Fruit fly (Drosophila melanogaster) Kc167 (cell line): ENCODE results near the gene CG42676.

Experiments
- Myc ChIP-seq: fragments of >200 bp; optimal IDR thresholded peaks from 2 replicates; lab custom pipeline; 2017; ENCODE audit warnings: missing external identifiers
- Sin3A ChIP-seq: fragments of >200 bp; optimal IDR thresholded peaks from 2 replicates; lab custom pipeline; 2018; ENCODE audit warnings: missing external identifiers
- h ChIP-seq: fragments of >200 bp; optimal IDR thresholded peaks from 3 replicates; lab custom pipeline; 2018; ENCODE audit warnings: missing external identifiers
- insv ChIP-seq: fragments of >200 bp; optimal IDR thresholded peaks from 3 replicates; lab custom pipeline; 2018; ENCODE audit warnings: missing external identifiers

- TF ChIP-seq Sin3A (lab: Kevin White, UChicago) (no peak), insv (lab: Kevin White, UChicago) (no peak), h (lab: Kevin White, UChicago) (no peak), Myc (lab: Kevin White, UChicago) (no peak)
Measured at dm6 chr3L:1816614-1817013, 13.7 kb downstream of the CG42676 start.
